Worm (Caenorhabditis elegans) whole organism, young adult: Measurements from ENCODE around the gene R04B3.1.

Experiments
- B0035.1 ChIP-seq: sonication (generic microtip); optimal IDR thresholded peaks from 2 replicates; lab custom pipeline; 2016; ENCODE audit warnings: missing genetic modification characterization, mild to moderate bottlenecking, missing compliant biosample characterization, missing genotype, missing genetic modification reagents
- B0336.3 ChIP-seq: fragments of 200-800 bp; sonication (Bioruptor generic); IDR thresholded peaks from 2 replicates; pipeline ENCODE4 v1.3.6; 2022; ENCODE audit warnings: missing genetic modification characterization, missing compliant biosample characterization
- C17E4.6 ChIP-seq: fragments of 200-800 bp; sonication (Bioruptor generic); IDR thresholded peaks from 2 replicates; pipeline ENCODE4 v1.3.6; 2022; ENCODE audit warnings: missing genetic modification reagents, missing genetic modification characterization, missing compliant biosample characterization
- F23B12.7 ChIP-seq: sonication (generic microtip); optimal IDR thresholded peaks from 2 replicates; lab custom pipeline; 2017; ENCODE audit warnings: missing genetic modification characterization, mild to moderate bottlenecking, missing compliant biosample characterization, antibody characterized with exemption, moderate library complexity; ENCODE audit not compliant: insufficient read depth
- F33H1.4 ChIP-seq: fragments of 200-800 bp; sonication (Bioruptor generic); IDR thresholded peaks from 2 replicates; pipeline ENCODE4 v1.3.6; 2022; ENCODE audit warnings: missing genetic modification reagents, missing genetic modification characterization, missing compliant biosample characterization
- F55B11.4 ChIP-seq: sonication (generic microtip); optimal IDR thresholded peaks from 2 replicates; lab custom pipeline; 2016; ENCODE audit warnings: missing compliant biosample characterization, missing genetic modification characterization, borderline replicate concordance; ENCODE audit not compliant: insufficient read depth
- F57A8.1 ChIP-seq: fragments of 200-800 bp; sonication (Bioruptor generic); optimal IDR thresholded peaks from 2 replicates; lab custom pipeline; 2018; ENCODE audit warnings: mild to moderate bottlenecking, missing genetic modification characterization, moderate library complexity, missing compliant biosample characterization
- K11D2.4 ChIP-seq: fragments of 200-800 bp; sonication (Bioruptor generic); IDR thresholded peaks from 2 replicates; pipeline ENCODE4 v1.3.6; 2022; ENCODE audit warnings: missing genetic modification reagents, missing genetic modification characterization, missing compliant biosample characterization
- T26A5.8 ChIP-seq: sonication (generic microtip); optimal IDR thresholded peaks from 2 replicates; lab custom pipeline; 2016; ENCODE audit warnings: missing genetic modification characterization, missing compliant biosample characterization
- Y79H2A.3 ChIP-seq: fragments of 200-800 bp; sonication (Bioruptor generic); conservative IDR thresholded peaks from 2 replicates; pipeline ENCODE4 v1.3.6; 2022; ENCODE audit warnings: missing genetic modification reagents, missing genetic modification characterization, missing compliant biosample characterization
- ZK185.1 ChIP-seq: sonication (generic microtip); optimal IDR thresholded peaks from 2 replicates; lab custom pipeline; 2016; ENCODE audit warnings: mild to moderate bottlenecking, missing genetic modification characterization, missing compliant biosample characterization; ENCODE audit not compliant: poor library complexity, severe bottlenecking
- atf-7 ChIP-seq: sonication (generic microtip); optimal IDR thresholded peaks from 2 replicates; lab custom pipeline; 2017; ENCODE audit warnings: mild to moderate bottlenecking, missing genetic modification characterization, missing compliant biosample characterization
- cebp-1 ChIP-seq, 2 experiments: fragments of 200-800 bp in 1 of 2; sonication (Bioruptor generic) in 1 of 2; sonication (generic microtip) in 1 of 2; IDR thresholded peaks in 1 of 2; optimal IDR thresholded peaks in 1 of 2; 2 replicates each; pipeline versions ENCODE4 v1.3.6 to Lab custom; 2017 to 2022; ENCODE audit warnings: missing compliant biosample characterization in 2 of 2, missing genetic modification characterization in 2 of 2, mild to moderate bottlenecking in 1 of 2, missing genetic modification reagents in 1 of 2, moderate library complexity in 1 of 2
- ceh-27 ChIP-seq: fragments of 200-800 bp; sonication (Bioruptor generic); optimal IDR thresholded peaks from 2 replicates; lab custom pipeline; 2018; ENCODE audit warnings: mild to moderate bottlenecking, missing genetic modification characterization, moderate library complexity, missing compliant biosample characterization
- ceh-58 ChIP-seq: fragments of 200-800 bp; sonication (Bioruptor generic); IDR thresholded peaks from 2 replicates; pipeline ENCODE4 v1.3.6; 2022; ENCODE audit warnings: missing genetic modification characterization, missing compliant biosample characterization
- chd-7 ChIP-seq: sonication (generic microtip); optimal IDR thresholded peaks from 2 replicates; lab custom pipeline; 2016; ENCODE audit warnings: mild to moderate bottlenecking, missing genetic modification characterization, moderate library complexity, missing compliant biosample characterization
- dox-1 ChIP-seq: fragments of 200-800 bp; sonication (Bioruptor generic); IDR thresholded peaks from 2 replicates; pipeline ENCODE4 v1.3.6; 2022; ENCODE audit warnings: missing genetic modification reagents, missing genetic modification characterization, missing compliant biosample characterization
- dpff-1 ChIP-seq: sonication (generic microtip); optimal IDR thresholded peaks from 2 replicates; lab custom pipeline; 2017; ENCODE audit warnings: mild to moderate bottlenecking, missing genetic modification characterization, missing compliant biosample characterization
- egl-18 ChIP-seq: fragments of 200-800 bp; sonication (Bioruptor generic); IDR thresholded peaks from 2 replicates; pipeline ENCODE4 v1.3.6; 2022; ENCODE audit warnings: missing genetic modification reagents, missing genetic modification characterization, missing compliant biosample characterization
- ekl-4 ChIP-seq: fragments of 200-800 bp; sonication (Bioruptor generic); IDR thresholded peaks from 2 replicates; pipeline ENCODE4 v1.3.6; 2022; ENCODE audit warnings: missing genetic modification reagents, missing genetic modification characterization, missing compliant biosample characterization
- ets-4 ChIP-seq: fragments of 200-800 bp; sonication (Bioruptor generic); optimal IDR thresholded peaks from 2 replicates; lab custom pipeline; 2018; ENCODE audit warnings: mild to moderate bottlenecking, missing genetic modification characterization, missing compliant biosample characterization
- fkh-3 ChIP-seq: sonication (generic microtip); optimal IDR thresholded peaks from 2 replicates; lab custom pipeline; 2016; ENCODE audit warnings: mild to moderate bottlenecking, missing genetic modification characterization, missing compliant biosample characterization
- gei-17 ChIP-seq: fragments of 200-800 bp; sonication (Bioruptor generic); optimal IDR thresholded peaks from 2 replicates; lab custom pipeline; 2018; ENCODE audit warnings: mild to moderate bottlenecking, missing genetic modification characterization, missing compliant biosample characterization
- lag-1 ChIP-seq: fragments of 200-800 bp; sonication (Bioruptor generic); IDR thresholded peaks from 2 replicates; pipeline ENCODE4 v1.3.6; 2022; ENCODE audit warnings: missing genetic modification reagents, missing genetic modification characterization, missing compliant biosample characterization
- let-607 ChIP-seq, 2 experiments: fragments of 200-800 bp in 1 of 2; sonication (Bioruptor generic) in 1 of 2; sonication (generic microtip) in 1 of 2; optimal IDR thresholded peaks; 2 replicates each; lab custom pipeline; 2016 to 2018; ENCODE audit warnings: mild to moderate bottlenecking in 2 of 2, missing compliant biosample characterization in 2 of 2, missing genetic modification characterization in 2 of 2, moderate library complexity in 2 of 2, missing genotype in 1 of 2
- madf-10 ChIP-seq: sonication (generic microtip); optimal IDR thresholded peaks from 2 replicates; lab custom pipeline; 2016; ENCODE audit warnings: mild to moderate bottlenecking, missing genetic modification characterization, missing compliant biosample characterization
- mel-28 ChIP-seq: sonication (generic microtip); optimal IDR thresholded peaks from 2 replicates; lab custom pipeline; 2016; ENCODE audit warnings: borderline replicate concordance, mild to moderate bottlenecking, missing genetic modification characterization, missing compliant biosample characterization
- nfya-1 ChIP-seq: sonication (generic microtip); optimal IDR thresholded peaks from 2 replicates; lab custom pipeline; 2017; ENCODE audit warnings: antibody characterized with exemption, missing compliant biosample characterization, missing genetic modification characterization, borderline replicate concordance; ENCODE audit not compliant: insufficient read depth
- nhr-80 ChIP-seq: sonication (generic microtip); optimal IDR thresholded peaks from 2 replicates; lab custom pipeline; 2016; ENCODE audit warnings: missing genetic modification characterization, missing compliant biosample characterization
- nhr-90 ChIP-seq: sonication (generic microtip); optimal IDR thresholded peaks from 2 replicates; lab custom pipeline; 2016; ENCODE audit warnings: missing genotype, mild to moderate bottlenecking, missing genetic modification characterization, missing compliant biosample characterization
- pha-4 ChIP-seq: fragments of 150-350 bp; sonication (generic microtip); optimal IDR thresholded peaks from 2 replicates; lab custom pipeline; 2014; ENCODE audit warnings: missing biosample characterization, missing genetic modification reagents, missing genetic modification characterization
- unc-62 ChIP-seq: fragments of 150-350 bp; optimal IDR thresholded peaks from 2 replicates; lab custom pipeline; 2014; ENCODE audit warnings: missing biosample characterization, missing genetic modification reagents, missing genetic modification characterization
- xnd-1 ChIP-seq: sonication (generic microtip); optimal IDR thresholded peaks from 2 replicates; lab custom pipeline; 2016; ENCODE audit warnings: missing genotype, missing genetic modification reagents, missing genetic modification characterization, missing compliant biosample characterization
- zim-3 ChIP-seq: sonication (generic microtip); optimal IDR thresholded peaks from 2 replicates; lab custom pipeline; 2017; ENCODE audit warnings: mild to moderate bottlenecking, missing genetic modification characterization, moderate library complexity, missing compliant biosample characterization
- ztf-22 ChIP-seq: fragments of 200-800 bp; sonication (Bioruptor generic); optimal IDR thresholded peaks from 2 replicates; lab custom pipeline; 2018; ENCODE audit warnings: mild to moderate bottlenecking, missing genetic modification characterization, moderate library complexity, missing compliant biosample characterization
- ztf-25 ChIP-seq: fragments of 200-800 bp; sonication (Bioruptor generic); IDR thresholded peaks from 2 replicates; pipeline ENCODE4 v1.3.6; 2022; ENCODE audit warnings: missing genetic modification reagents, missing genetic modification characterization, missing compliant biosample characterization
- ztf-28 ChIP-seq: fragments of 200-800 bp; sonication (Bioruptor generic); IDR thresholded peaks from 2 replicates; pipeline ENCODE4 v1.3.6; 2022; ENCODE audit warnings: missing genetic modification reagents, missing genetic modification characterization, missing compliant biosample characterization

The R04B3.1 gene

DNA sequence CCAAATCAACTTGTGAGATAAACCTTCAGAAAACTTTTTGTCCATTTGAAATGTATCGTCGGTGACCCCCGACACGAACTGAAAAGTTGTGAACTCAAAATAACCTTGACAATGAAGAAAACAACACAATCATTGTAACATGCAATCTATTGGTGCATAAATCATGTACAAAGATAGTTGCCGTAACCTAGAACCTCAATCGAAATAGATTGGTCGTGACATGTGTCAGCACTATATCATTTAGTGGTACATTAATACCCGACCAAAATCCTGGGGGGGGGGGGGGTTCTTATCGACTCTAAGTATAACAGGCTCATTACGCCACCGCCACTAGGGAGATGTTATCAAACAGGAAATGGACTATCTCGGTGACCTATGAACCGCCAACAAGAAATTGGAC is 44.3 kb downstream of the R04B3.1 start:
- TF ChIP-seq dpff-1 (tag; lab: Kevin White, UChicago) = no peak
- no peak for TF ChIP-seq ceh-58

DNA sequence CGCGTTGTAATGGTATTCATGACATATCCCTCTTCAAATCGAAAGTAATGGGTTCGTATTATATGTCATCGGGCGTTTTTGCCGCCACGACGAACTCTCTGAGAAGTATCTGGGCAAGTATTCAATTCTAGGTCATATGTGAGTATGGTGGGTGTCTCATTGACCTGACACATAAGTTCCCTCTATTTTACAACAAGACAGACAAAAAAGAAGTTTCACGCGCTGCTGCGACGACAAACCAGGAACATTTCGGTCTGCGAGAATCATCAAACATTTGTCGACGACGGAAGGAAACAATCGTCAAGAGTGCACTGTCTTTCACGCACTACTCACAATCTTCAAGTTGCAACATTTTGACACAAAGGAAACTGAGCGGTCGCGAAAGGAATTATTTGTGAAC is 45.9 kb downstream of the R04B3.1 start:
- no peak for TF ChIP-seq pha-4 (tag; lab: Kevin White, UChicago)
- TF ChIP-seq ceh-27 = no peak
- TF ChIP-seq fkh-3 = no peak
- TF ChIP-seq xnd-1 = no peak
- TF ChIP-seq F23B12.7 (tag; lab: Kevin White, UChicago) = no peak
- TF ChIP-seq zim-3 (tag; lab: Kevin White, UChicago) = no peak
- no peak for TF ChIP-seq lag-1 (GFP tag; lab: Robert Waterston, UW)
- TF ChIP-seq ZK185.1 (tag; lab: Kevin White, UChicago) = no peak
- TF ChIP-seq F55B11.4 (tag; lab: Kevin White, UChicago) = no peak
- no peak for TF ChIP-seq F57A8.1 (GFP tag; lab: Kevin White, UChicago)

DNA sequence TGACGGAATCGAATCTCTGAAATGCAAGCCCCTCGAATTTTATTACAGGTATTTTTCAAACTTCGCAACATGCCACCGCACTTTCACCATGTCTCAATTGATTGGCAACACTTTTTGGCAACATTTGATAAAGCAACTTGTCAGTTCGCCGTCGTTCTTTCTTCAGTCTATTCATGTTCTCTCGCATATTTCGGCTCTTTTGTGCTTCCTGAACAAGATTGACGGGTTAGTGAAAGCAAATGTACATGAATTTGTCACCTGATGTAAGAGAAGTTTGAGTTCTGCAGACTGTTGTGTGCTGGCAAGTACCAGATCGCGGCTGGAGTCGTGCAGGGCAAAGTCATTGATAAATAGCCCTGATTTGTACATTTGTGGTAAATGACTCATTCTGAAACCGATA is 49.1 kb downstream of the R04B3.1 start:
- peak; percentile 12 for TF ChIP-seq nhr-90 (tag; lab: Kevin White, UChicago)
- TF ChIP-seq F33H1.4 = no peak
- peak; percentile 96 for TF ChIP-seq nhr-80 (tag; lab: Kevin White, UChicago)
- no peak for TF ChIP-seq cebp-1 (GFP tag; IDR thresholded peaks at IDR 0.05; lab: Robert Waterston, UW)
- TF ChIP-seq cebp-1 (tag; optimal IDR thresholded peaks at IDR 0.05; lab: Kevin White, UChicago) = no peak
- peak; percentile 86 to 92 for TF ChIP-seq let-607 (tag; optimal IDR thresholded peaks at IDR 0.05; lab: Kevin White, UChicago)
- TF ChIP-seq madf-10 (tag; lab: Kevin White, UChicago) = no peak
- TF ChIP-seq ztf-25 (GFP tag; lab: Robert Waterston, UW) = no peak
- TF ChIP-seq K11D2.4 (GFP tag; lab: Robert Waterston, UW) = no peak
- TF ChIP-seq ets-4 = peak; percentile 47
- peak; percentile 29 for TF ChIP-seq atf-7 (tag; lab: Kevin White, UChicago)
- TF ChIP-seq unc-62 = peak; percentile 76
- peak; percentile 13 for TF ChIP-seq chd-7 (tag; lab: Kevin White, UChicago)
- peak; percentile 12; the same call in 1 of the 2 replicates for TF ChIP-seq ekl-4 (GFP tag; lab: Robert Waterston, UW)
- TF ChIP-seq ztf-22 (GFP tag; lab: Kevin White, UChicago) = peak; percentile 70
- TF ChIP-seq C17E4.6 (GFP tag; lab: Robert Waterston, UW) = no peak
- peak; percentile 58; the same call in 1 of the 2 replicates for TF ChIP-seq dox-1
- TF ChIP-seq, all 124 proteins: peak for 10

DNA sequence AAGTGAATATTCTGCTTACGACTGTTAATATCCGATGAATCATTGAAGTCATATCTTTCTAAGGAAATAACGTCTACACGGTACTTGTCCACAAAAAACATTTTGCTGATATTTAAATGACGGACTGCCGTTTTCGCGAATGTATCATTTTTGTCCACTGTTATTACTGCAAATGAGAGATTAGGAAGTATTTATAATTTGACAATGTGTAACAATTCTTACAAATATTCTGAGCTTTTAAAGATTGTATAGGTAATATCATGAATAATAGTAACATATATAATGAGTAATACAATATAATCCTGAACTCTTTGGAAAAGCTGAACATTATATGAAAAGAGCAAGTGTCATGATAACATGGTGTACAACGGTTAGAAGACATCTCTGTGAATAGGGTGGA is 51.4 kb downstream of the R04B3.1 start, which contains the start of gene glr-7:
TSS of gene glr-7 (minus strand) at position 101 of the 400 bp plus-strand sequence.
- TF ChIP-seq B0336.3 (no peak), xnd-1 (no peak), gei-17 (GFP tag; lab: Kevin White, UChicago) (no peak), mel-28 (tag; lab: Kevin White, UChicago) (no peak), egl-18 (GFP tag; lab: Robert Waterston, UW) (no peak), B0035.1 (no peak), Y79H2A.3 (GFP tag; lab: Robert Waterston, UW) (no peak), atf-7 (tag; lab: Kevin White, UChicago) (no peak), ets-4 (no peak), T26A5.8 (no peak), nfya-1 (tag; lab: Kevin White, UChicago) (no peak), zim-3 (tag; lab: Kevin White, UChicago) (no peak), ztf-28 (GFP tag; lab: Robert Waterston, UW) (no peak), nhr-90 (tag; lab: Kevin White, UChicago) (no peak)
